Worm (Caenorhabditis elegans) whole organism, mixed stage, embryonic: Measurements from ENCODE around the gene T10B9.14.

Source experiments
- cnd-1 ChIP-seq: fragments of 200-800 bp; sonication (Bioruptor generic); optimal IDR thresholded peaks from 2 replicates; lab custom pipeline; 2018; ENCODE audit warnings: mild to moderate bottlenecking, missing genetic modification characterization, missing compliant biosample characterization
- elt-3 ChIP-seq: fragments of 150-350 bp; optimal IDR thresholded peaks from 2 replicates; lab custom pipeline; 2014; ENCODE audit warnings: missing biosample characterization, missing genetic modification characterization
- lin-32 ChIP-seq: fragments of 200-800 bp; sonication (Bioruptor generic); optimal IDR thresholded peaks from 2 replicates; lab custom pipeline; 2018; ENCODE audit warnings: mild to moderate bottlenecking, missing genetic modification characterization, missing compliant biosample characterization
- mab-5 ChIP-seq: fragments of 150-350 bp; optimal IDR thresholded peaks from 2 replicates; lab custom pipeline; 2014; ENCODE audit warnings: missing biosample characterization, missing genetic modification characterization
- mep-1 ChIP-seq: fragments of 150-350 bp; optimal IDR thresholded peaks from 2 replicates; lab custom pipeline; 2017; ENCODE audit warnings: missing biosample characterization, missing genetic modification reagents, missing genetic modification characterization, inconsistent platforms
- nhr-12 ChIP-seq: fragments of 150-350 bp; optimal IDR thresholded peaks from 2 replicates; lab custom pipeline; 2014; ENCODE audit warnings: missing biosample characterization, missing genetic modification characterization
- nhr-237 ChIP-seq: fragments of 150-350 bp; optimal IDR thresholded peaks from 2 replicates; lab custom pipeline; 2014; ENCODE audit warnings: missing biosample characterization, missing genetic modification characterization
- nhr-28 ChIP-seq: fragments of 150-350 bp; optimal IDR thresholded peaks from 2 replicates; lab custom pipeline; 2014; ENCODE audit warnings: missing biosample characterization, missing genetic modification characterization
- pha-4 ChIP-seq: fragments of 150-350 bp; optimal IDR thresholded peaks from 2 replicates; lab custom pipeline; 2018; ENCODE audit warnings: missing biosample characterization, missing genetic modification reagents, missing genetic modification characterization
- snpc-4 ChIP-seq: fragments of 150-350 bp; optimal IDR thresholded peaks from 2 replicates; lab custom pipeline; 2014; ENCODE audit warnings: missing biosample characterization, missing genetic modification characterization
- unc-120 ChIP-seq: sonication (generic microtip); optimal IDR thresholded peaks from 2 replicates; lab custom pipeline; 2017; ENCODE audit warnings: missing genetic modification characterization, missing compliant biosample characterization; ENCODE audit not compliant: poor library complexity, severe bottlenecking
- unc-62 ChIP-seq: fragments of 150-350 bp; optimal IDR thresholded peaks from 2 replicates; lab custom pipeline; 2014; ENCODE audit warnings: missing biosample characterization, missing genetic modification reagents, missing genetic modification characterization

ce11 chrII:9778495-9778894 is 3.7 kb downstream of the T10B9.14 start:
- TF ChIP-seq nhr-28 (no peak), nhr-237 (tag; lab: Kevin White, UChicago) (no peak), lin-32 (GFP tag; lab: Kevin White, UChicago) (no peak), unc-62 (no peak), elt-3 (tag; lab: Kevin White, UChicago) (no peak), mab-5 (no peak), unc-120 (tag; lab: Kevin White, UChicago) (no peak), cnd-1 (tag; lab: Kevin White, UChicago) (no peak), nhr-12 (no peak), snpc-4 (no peak), mep-1 (no peak), pha-4 (tag; lab: Kevin White, UChicago) (no peak)
